2 fruit fly cellular contexts compared by ENCODE assay signal in the genomic region with DNA sequence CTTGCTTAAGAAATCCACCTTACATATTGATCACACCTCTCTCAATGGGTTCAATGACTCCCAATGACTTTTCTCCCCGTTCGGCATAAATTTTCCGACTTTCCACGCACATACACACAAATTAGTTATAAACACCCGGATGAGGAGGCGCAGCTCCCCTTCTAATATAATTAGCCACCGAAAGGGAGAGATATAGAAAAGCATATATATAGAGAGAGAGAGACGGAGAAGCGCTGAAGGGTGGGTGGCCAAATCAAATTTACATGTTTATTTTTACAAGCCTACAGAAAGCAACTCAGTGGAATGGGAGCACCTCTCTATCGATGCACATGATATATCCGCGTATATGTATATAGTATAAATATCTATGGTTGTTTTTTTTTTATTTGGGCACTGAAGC.
TF ChIP-seq lines count a peak whose summit lies in the region.

No protein-coding gene starts in this region.

- TF ChIP-seq CTCF in whole organism, embryonic (GFP tag; optimal IDR thresholded peaks at IDR 0.05; lab: Kevin White, UChicago) = no peak

TF ChIP-seq in whole organism, embryonic, 481 proteins besides CTCF, POLR2A, EP300 and RAD21 (continues in another document):
- no peak for TF ChIP-seq Tbp (GFP tag; optimal IDR thresholded peaks at IDR 0.05; lab: Kevin White, UChicago)
- TF ChIP-seq sr (GFP tag; IDR thresholded peaks at IDR 0.05; lab: Robert Waterston, UW) = peak; percentile 83
- TF ChIP-seq CG32767 (GFP tag; IDR thresholded peaks at IDR 0.05; lab: Robert Waterston, UW) = 0 out of 2 replicates have a peak, but pooled peaks have one; percentile 36
- TF ChIP-seq Oli (tag; optimal IDR thresholded peaks at IDR 0.05; lab: Kevin White, UChicago) = no peak
- no peak for TF ChIP-seq CG2129 (GFP tag; IDR thresholded peaks at IDR 0.05; lab: Robert Waterston, UW; ENCODE audit: partially characterized antibody)
- TF ChIP-seq Doc3 (GFP tag; IDR thresholded peaks at IDR 0.05; lab: Robert Waterston, UW; ENCODE audit: partially characterized antibody) = no peak
- TF ChIP-seq CG32772 (GFP tag; IDR thresholded peaks at IDR 0.05; lab: Robert Waterston, UW) = 0 out of 2 replicates have a peak, but pooled peaks have one; percentile 13
- no peak for TF ChIP-seq slp2 (GFP tag; optimal IDR thresholded peaks at IDR 0.05; lab: Kevin White, UChicago)
- no peak for TF ChIP-seq dimm (GFP tag; IDR thresholded peaks at IDR 0.05; lab: Robert Waterston, UW)
- no peak for TF ChIP-seq Rx (GFP tag; IDR thresholded peaks at IDR 0.05; lab: Robert Waterston, UW)
- TF ChIP-seq CG3163 (GFP tag; optimal IDR thresholded peaks at IDR 0.05; lab: Kevin White, UChicago) = no peak
- TF ChIP-seq PHDP (tag; optimal IDR thresholded peaks at IDR 0.05; lab: Kevin White, UChicago) = no peak
- TF ChIP-seq CG8478 (optimal IDR thresholded peaks at IDR 0.05; lab: Kevin White, UChicago) = no peak
- TF ChIP-seq CG11696 (GFP tag; IDR thresholded peaks at IDR 0.05; lab: Robert Waterston, UW) = no peak
- peak; percentile 14 for TF ChIP-seq Kr (GFP tag; optimal IDR thresholded peaks at IDR 0.05; lab: Kevin White, UChicago)
- peak; percentile 83 for TF ChIP-seq abd-A (tag; optimal IDR thresholded peaks at IDR 0.05; lab: Kevin White, UChicago)
- peak; percentile 60; the same call in 1 of the 3 replicates for TF ChIP-seq z (GFP tag; IDR thresholded peaks at IDR 0.05; lab: Robert Waterston, UW)
- no peak for TF ChIP-seq Bteb2 (GFP tag; optimal IDR thresholded peaks at IDR 0.05; lab: Kevin White, UChicago)
- no peak for TF ChIP-seq zf30C (GFP tag; optimal IDR thresholded peaks at IDR 0.05; lab: Kevin White, UChicago)
- peak; percentile 49 for TF ChIP-seq sd (tag; optimal IDR thresholded peaks at IDR 0.05; lab: Kevin White, UChicago)
- peak; percentile 17 for TF ChIP-seq cg (GFP tag; optimal IDR thresholded peaks at IDR 0.05; lab: Kevin White, UChicago)
- peak; percentile 24; the same call in 1 of the 2 replicates for TF ChIP-seq vvl (GFP tag; IDR thresholded peaks at IDR 0.05; lab: Robert Waterston, UW)
- TF ChIP-seq hbn (GFP tag; IDR thresholded peaks at IDR 0.05; lab: Robert Waterston, UW; ENCODE audit: partially characterized antibody) = no peak
- no peak for TF ChIP-seq nmo (GFP tag; optimal IDR thresholded peaks at IDR 0.05; lab: Kevin White, UChicago)
- TF ChIP-seq CG12942 (GFP tag; optimal IDR thresholded peaks at IDR 0.05; lab: Kevin White, UChicago) = no peak
- no peak for TF ChIP-seq shn (GFP tag; optimal IDR thresholded peaks at IDR 0.05; lab: Kevin White, UChicago)
- TF ChIP-seq chm (GFP tag; IDR thresholded peaks at IDR 0.05; lab: Robert Waterston, UW) = 0 out of 2 replicates have a peak, but pooled peaks have one; percentile 29
- no peak for TF ChIP-seq unpg (GFP tag; optimal IDR thresholded peaks at IDR 0.05; lab: Kevin White, UChicago)
- TF ChIP-seq tgo (GFP tag; IDR thresholded peaks at IDR 0.05; lab: Robert Waterston, UW) = no peak
- TF ChIP-seq CG11456 (GFP tag; IDR thresholded peaks at IDR 0.05; lab: Robert Waterston, UW) = no peak
- 0 out of 4 replicates have a peak, but pooled peaks have one; percentile 40 for TF ChIP-seq chinmo (GFP tag; IDR thresholded peaks at IDR 0.05; lab: Robert Waterston, UW; ENCODE audit: partially characterized antibody)
- TF ChIP-seq sqz (GFP tag; optimal IDR thresholded peaks at IDR 0.05; lab: Kevin White, UChicago) = peak; percentile 34
- TF ChIP-seq CG8765 (GFP tag; IDR thresholded peaks at IDR 0.05; lab: Robert Waterston, UW) = no peak
- TF ChIP-seq dm (GFP tag; optimal IDR thresholded peaks at IDR 0.05; lab: Kevin White, UChicago) = no peak
- peak in 1 of 2 experiments; percentile 0 for TF ChIP-seq tll (GFP tag; optimal IDR thresholded peaks at IDR 0.05; lab: Kevin White, UChicago)
- peak; percentile 45 for TF ChIP-seq Med (GFP tag; lab: Kevin White, UChicago)
- no peak for TF ChIP-seq ham (GFP tag; IDR thresholded peaks at IDR 0.05; lab: Robert Waterston, UW)
- no peak for TF ChIP-seq ash1 (GFP tag; optimal IDR thresholded peaks at IDR 0.05; lab: Kevin White, UChicago)
- no peak for TF ChIP-seq H2.0 (GFP tag; IDR thresholded peaks at IDR 0.05; lab: Robert Waterston, UW)
- TF ChIP-seq gcm (GFP tag; optimal IDR thresholded peaks at IDR 0.05; lab: Kevin White, UChicago) = peak; percentile 11
- no peak for TF ChIP-seq CG11695 (GFP tag; IDR thresholded peaks at IDR 0.05; lab: Robert Waterston, UW)
- peak; percentile 27 for TF ChIP-seq kah (GFP tag; optimal IDR thresholded peaks at IDR 0.05; lab: Kevin White, UChicago)
- TF ChIP-seq crol (GFP tag; IDR thresholded peaks at IDR 0.05; lab: Robert Waterston, UW) = peak; percentile 21; the same call in 1 of the 2 replicates

TF ChIP-seq in whole organism, prepupa, 60 proteins besides CTCF, POLR2A, EP300 and RAD21:
- TF ChIP-seq Blimp-1 (GFP tag; optimal IDR thresholded peaks at IDR 0.05; lab: Kevin White, UChicago) = no peak
- TF ChIP-seq fkh (GFP tag; optimal IDR thresholded peaks at IDR 0.05; lab: Kevin White, UChicago) = peak; percentile 31
TF ChIP-seq in whole organism, prepupa: peak in this region for 1.
